Worm (Caenorhabditis elegans) whole organism, L2 larva: ENCODE data around the gene hpo-31.

Experiments
- R02D3.7 ChIP-seq: fragments of 150-350 bp; optimal IDR thresholded peaks from 2 replicates; lab custom pipeline; 2014; ENCODE audit warnings: missing biosample characterization, missing genetic modification characterization
- Y55F3AM.14 ChIP-seq: fragments of 200-800 bp; sonication (Bioruptor generic); optimal IDR thresholded peaks from 2 replicates; lab custom pipeline; 2018; ENCODE audit warnings: mild to moderate bottlenecking, missing genetic modification characterization, missing compliant biosample characterization
- aly-2 ChIP-seq: fragments of 150-350 bp; optimal IDR thresholded peaks from 2 replicates; lab custom pipeline; 2014; ENCODE audit warnings: missing biosample characterization, missing genetic modification characterization
- egl-27 ChIP-seq: sonication (generic microtip); optimal IDR thresholded peaks from 3 replicates; lab custom pipeline; 2017; ENCODE audit warnings: missing biosample characterization, missing genetic modification reagents, missing genetic modification characterization
- lin-13 ChIP-seq: fragments of 150-350 bp; optimal IDR thresholded peaks from 2 replicates; lab custom pipeline; 2014; ENCODE audit warnings: missing biosample characterization, missing genetic modification reagents, missing genetic modification characterization
- lin-39 ChIP-seq: fragments of 150-350 bp; optimal IDR thresholded peaks from 2 replicates; lab custom pipeline; 2014; ENCODE audit warnings: missing biosample characterization, missing genetic modification reagents, missing genetic modification characterization
- nhr-10 ChIP-seq: sonication (generic microtip); optimal IDR thresholded peaks from 2 replicates; lab custom pipeline; 2017; ENCODE audit warnings: missing biosample characterization, missing genetic modification characterization
- nhr-11 ChIP-seq: fragments of 150-350 bp; optimal IDR thresholded peaks from 2 replicates; lab custom pipeline; 2014; ENCODE audit warnings: missing biosample characterization, missing genetic modification characterization
- nhr-25 ChIP-seq: fragments of 150-350 bp; sonication (generic microtip); optimal IDR thresholded peaks from 3 replicates; lab custom pipeline; 2014; ENCODE audit warnings: missing biosample characterization, missing genetic modification characterization
- skn-1 ChIP-seq: sonication (generic microtip); optimal IDR thresholded peaks from 2 replicates; lab custom pipeline; 2017; ENCODE audit warnings: missing biosample characterization, missing genetic modification characterization
- ztf-11 ChIP-seq: sonication (generic microtip); optimal IDR thresholded peaks from 2 replicates; lab custom pipeline; 2017; ENCODE audit warnings: missing biosample characterization, missing genetic modification characterization

DNA sequence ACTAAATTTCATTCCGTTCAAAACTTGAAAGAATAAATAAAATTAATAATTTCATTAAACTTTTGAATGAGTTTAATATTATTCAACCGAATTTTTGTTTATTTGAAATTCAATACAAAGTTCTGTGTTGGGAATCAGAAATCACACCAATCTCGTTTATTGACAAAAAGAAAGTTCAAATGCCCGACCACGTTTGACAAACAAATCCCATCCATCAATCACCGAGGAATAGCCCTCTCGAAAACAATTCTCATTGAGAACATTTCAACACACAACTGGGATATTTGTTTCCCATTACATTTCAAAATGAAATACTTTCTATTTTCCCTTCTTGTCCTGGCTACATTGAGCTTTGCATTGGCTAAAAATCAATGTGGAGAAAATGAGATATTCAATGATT, 45.0 kb upstream of the hpo-31 start, which contains the start of gene F53C11.9:
- TF ChIP-seq nhr-11 (tag; lab: Kevin White, UChicago) (no peak), ztf-11 (tag; lab: Kevin White, UChicago) (no peak), nhr-10 (no peak), egl-27 (no peak), Y55F3AM.14 (GFP tag; lab: Kevin White, UChicago) (no peak), aly-2 (no peak), lin-39 (tag; lab: Kevin White, UChicago) (no peak), skn-1 (tag; lab: Kevin White, UChicago) (no peak), lin-13 (GFP tag; lab: Kevin White, UChicago) (no peak), nhr-25 (tag; lab: Kevin White, UChicago) (no peak), R02D3.7 (tag; lab: Kevin White, UChicago) (no peak)
